Fruit fly (Drosophila melanogaster) Kc167 (cell line): ENCODE data around the gene CG32271.

Source experiments
- Myc ChIP-seq: fragments of >200 bp; optimal IDR thresholded peaks from 2 replicates; lab custom pipeline; 2017; ENCODE audit warnings: missing external identifiers
- h ChIP-seq: fragments of >200 bp; optimal IDR thresholded peaks from 3 replicates; lab custom pipeline; 2018; ENCODE audit warnings: missing external identifiers
- insv ChIP-seq: fragments of >200 bp; optimal IDR thresholded peaks from 3 replicates; lab custom pipeline; 2018; ENCODE audit warnings: missing external identifiers
- psq ChIP-seq: fragments of >200 bp; optimal IDR thresholded peaks from 2 replicates; lab custom pipeline; 2017; ENCODE audit warnings: missing external identifiers

- no peak for TF ChIP-seq Myc (lab: Kevin White, UChicago)
- TF ChIP-seq psq (lab: Kevin White, UChicago), result no peak
- TF ChIP-seq insv (lab: Kevin White, UChicago), result no peak
- TF ChIP-seq h (lab: Kevin White, UChicago), result no peak
Measured at dm6 chr3L:3236319-3236718, 33.4 kb upstream of the CG32271 start.
